Worm (Caenorhabditis elegans) whole organism, mixed stage, embryonic: ENCODE data around the gene ttr-48.

Experiments
- bed-3 ChIP-seq: fragments of 200-800 bp; sonication (Bioruptor generic); optimal IDR thresholded peaks from 3 replicates; lab custom pipeline; 2018; ENCODE audit warnings: mild to moderate bottlenecking, missing genetic modification characterization, moderate library complexity, missing compliant biosample characterization
- elt-1 ChIP-seq: sonication (generic microtip); optimal IDR thresholded peaks from 2 replicates; lab custom pipeline; 2017; ENCODE audit warnings: missing genetic modification characterization, mild to moderate bottlenecking, missing compliant biosample characterization, antibody characterized with exemption, moderate library complexity, borderline replicate concordance; ENCODE audit not compliant: insufficient read depth
- elt-3 ChIP-seq: fragments of 150-350 bp; optimal IDR thresholded peaks from 2 replicates; lab custom pipeline; 2014; ENCODE audit warnings: missing biosample characterization, missing genetic modification characterization
- lin-13 ChIP-seq: fragments of 150-350 bp; optimal IDR thresholded peaks from 2 replicates; lab custom pipeline; 2014; ENCODE audit warnings: missing biosample characterization, missing genetic modification characterization
- mab-5 ChIP-seq: fragments of 150-350 bp; optimal IDR thresholded peaks from 2 replicates; lab custom pipeline; 2014; ENCODE audit warnings: missing biosample characterization, missing genetic modification characterization
- nhr-12 ChIP-seq: fragments of 150-350 bp; optimal IDR thresholded peaks from 2 replicates; lab custom pipeline; 2014; ENCODE audit warnings: missing biosample characterization, missing genetic modification characterization
- nhr-76 ChIP-seq: sonication (generic microtip); optimal IDR thresholded peaks from 2 replicates; lab custom pipeline; 2017; ENCODE audit warnings: missing biosample characterization, missing genetic modification characterization
- pha-4 ChIP-seq: fragments of 150-350 bp; optimal IDR thresholded peaks from 2 replicates; lab custom pipeline; 2018; ENCODE audit warnings: missing biosample characterization, missing genetic modification reagents, missing genetic modification characterization
- snpc-4 ChIP-seq: fragments of 150-350 bp; optimal IDR thresholded peaks from 2 replicates; lab custom pipeline; 2014; ENCODE audit warnings: missing biosample characterization, missing genetic modification characterization
- unc-120 ChIP-seq: sonication (generic microtip); optimal IDR thresholded peaks from 2 replicates; lab custom pipeline; 2017; ENCODE audit warnings: missing genetic modification characterization, missing compliant biosample characterization; ENCODE audit not compliant: poor library complexity, severe bottlenecking
- unc-62 ChIP-seq: fragments of 150-350 bp; optimal IDR thresholded peaks from 2 replicates; lab custom pipeline; 2014; ENCODE audit warnings: missing biosample characterization, missing genetic modification reagents, missing genetic modification characterization
- ztf-11 ChIP-seq: fragments of 150-350 bp; optimal IDR thresholded peaks from 2 replicates; lab custom pipeline; 2014; ENCODE audit warnings: missing biosample characterization, missing genetic modification characterization

DNA sequence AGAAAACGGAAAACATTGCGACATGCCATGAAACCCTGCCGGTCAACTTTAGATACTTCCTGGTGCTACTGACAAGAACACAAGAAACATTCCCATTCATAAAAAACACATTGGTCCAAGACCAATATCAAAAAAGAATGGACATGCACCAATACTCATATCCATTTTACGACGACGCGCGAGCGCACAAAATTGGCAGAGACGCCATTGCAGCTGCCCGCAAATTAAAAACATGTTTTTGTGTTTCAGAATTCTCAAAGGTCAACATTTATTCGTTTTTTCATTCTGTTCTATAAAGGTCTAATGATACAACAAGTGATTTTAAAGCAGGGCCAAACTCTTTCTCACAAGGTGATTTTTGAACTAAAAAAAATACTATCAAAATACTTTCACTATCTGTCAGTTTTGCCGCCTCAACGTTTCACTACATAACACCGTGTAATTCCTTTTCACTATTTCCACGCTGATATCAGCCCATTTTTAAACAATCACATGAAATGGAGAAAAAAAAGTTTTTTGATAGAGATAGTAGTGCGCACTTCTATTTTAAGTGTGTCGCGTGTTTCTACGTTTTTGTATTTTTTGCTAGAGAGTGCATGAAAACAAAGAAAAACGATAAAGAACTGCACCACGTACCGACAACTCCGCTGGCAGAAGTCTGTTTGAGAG lies 23.3 kb downstream of the ttr-48 start:
- TF ChIP-seq lin-13 (tag; lab: Kevin White, UChicago) (no peak), elt-3 (tag; lab: Kevin White, UChicago) (no peak), bed-3 (GFP tag; lab: Kevin White, UChicago) (no peak), unc-62 (GFP tag; lab: Kevin White, UChicago) (no peak), nhr-76 (tag; lab: Kevin White, UChicago) (no peak), snpc-4 (tag; lab: Kevin White, UChicago) (no peak), pha-4 (no peak), elt-1 (tag; lab: Kevin White, UChicago) (no peak), mab-5 (no peak), ztf-11 (tag; lab: Kevin White, UChicago) (no peak), nhr-12 (tag; lab: Kevin White, UChicago) (no peak), unc-120 (no peak)
